Worm (Caenorhabditis elegans): ENCODE data around the gene dcn-1.

DNA sequence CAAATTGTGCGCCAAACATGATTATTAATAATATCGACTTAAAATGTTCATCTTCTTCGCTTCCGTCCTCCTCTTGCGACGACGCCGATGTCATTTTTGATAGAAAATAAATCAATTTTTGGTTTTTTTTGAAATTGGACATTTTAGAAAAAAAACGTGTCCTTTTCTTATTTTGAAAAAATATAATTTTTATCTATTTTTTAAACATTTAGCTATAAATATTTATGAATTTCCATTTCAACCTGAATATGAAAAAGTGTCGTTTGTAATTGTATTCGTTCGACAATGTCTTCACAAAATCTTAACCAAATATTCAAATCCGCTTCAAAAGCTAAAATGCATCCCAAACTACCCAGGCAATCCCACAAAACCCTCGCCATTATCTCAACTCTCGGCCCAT lies 26.3 kb upstream of the dcn-1 start, which contains the start of gene R10E4.3:
- TF ChIP-seq lsy-2 (tag; optimal IDR thresholded peaks at IDR 0.05): no peak
- no peak for TF ChIP-seq nhr-237 (tag; optimal IDR thresholded peaks at IDR 0.05)
- no peak for TF ChIP-seq snpc-4 (tag; optimal IDR thresholded peaks at IDR 0.05)
- no peak for TF ChIP-seq lin-13 (tag; optimal IDR thresholded peaks at IDR 0.05)
- no peak for TF ChIP-seq nhr-12 (tag; optimal IDR thresholded peaks at IDR 0.05)
- no peak for TF ChIP-seq hlh-1 (tag; optimal IDR thresholded peaks at IDR 0.05)
- TF ChIP-seq unc-39 (tag; optimal IDR thresholded peaks at IDR 0.05): no peak
- no peak for TF ChIP-seq ztf-11 (tag; optimal IDR thresholded peaks at IDR 0.05)
- TF ChIP-seq unc-62 (GFP tag; optimal IDR thresholded peaks at IDR 0.05): no peak
- no peak for TF ChIP-seq mab-5 (tag; optimal IDR thresholded peaks at IDR 0.05)
